Worm (Caenorhabditis elegans): ENCODE data around the gene svop-1.

- TF ChIP-seq snpc-4 (tag; optimal IDR thresholded peaks at IDR 0.05) (no peak), mbf-1 (tag; optimal IDR thresholded peaks at IDR 0.05) (no peak), mab-5 (tag; optimal IDR thresholded peaks at IDR 0.05) (no peak), ceh-82 (tag; optimal IDR thresholded peaks at IDR 0.05) (no peak), unc-62 (GFP tag; optimal IDR thresholded peaks at IDR 0.05) (no peak), sma-9 (GFP tag; optimal IDR thresholded peaks at IDR 0.05) (no peak), sma-9 (tag; optimal IDR thresholded peaks at IDR 0.05) (no peak), nhr-237 (tag; optimal IDR thresholded peaks at IDR 0.05) (no peak), ceh-16 (tag; optimal IDR thresholded peaks at IDR 0.05) (no peak), ama-1 (optimal IDR thresholded peaks at IDR 0.05) (no peak), ztf-11 (tag; optimal IDR thresholded peaks at IDR 0.05) (no peak), nhr-6 (tag; optimal IDR thresholded peaks at IDR 0.05) (no peak)
These were observed 36.9 kb downstream of the svop-1 start, which contains the start of gene F44E2.7 for ce11 chrIII:8848372-8848771.
